Fruit fly (Drosophila melanogaster) whole organism, embryonic: ENCODE results near the gene CG33784.

ENCODE experiments used
- CG1024 ChIP-seq: fragments of 200-800 bp; sonication (Bioruptor generic); IDR thresholded peaks from 2 replicates; pipeline ENCODE4 v1.3.6; 2022; ENCODE audit warnings: missing biosample characterization, missing genetic modification characterization
- CG10274 ChIP-seq: fragments of 200-800 bp; sonication (Bioruptor generic); optimal IDR thresholded peaks from 3 replicates; lab custom pipeline; 2017; ENCODE audit warnings: missing biosample characterization, mild to moderate bottlenecking, missing genetic modification characterization
- CG10321 ChIP-seq: fragments of 200-800 bp; sonication (Bioruptor generic); IDR thresholded peaks from 2 replicates; pipeline ENCODE4 v1.3.6; 2022; ENCODE audit warnings: missing biosample characterization, missing genetic modification characterization
- CG12219 ChIP-seq: fragments of 200-800 bp; sonication (Bioruptor generic); optimal IDR thresholded peaks from 3 replicates; lab custom pipeline; 2018; ENCODE audit warnings: missing biosample characterization, mild to moderate bottlenecking, missing genetic modification characterization
- CG12391 ChIP-seq: fragments of 200-800 bp; sonication (Bioruptor generic); optimal IDR thresholded peaks from 3 replicates; lab custom pipeline; 2018; ENCODE audit warnings: missing biosample characterization, mild to moderate bottlenecking, missing genetic modification characterization, moderate library complexity
- CG14710 ChIP-seq: fragments of 200-800 bp; sonication (Bioruptor generic); optimal IDR thresholded peaks from 3 replicates; lab custom pipeline; 2019; ENCODE audit warnings: missing biosample characterization, mild to moderate bottlenecking, missing genetic modification characterization, moderate library complexity
- CG1529 ChIP-seq: fragments of 200-800 bp; sonication (Bioruptor generic); optimal IDR thresholded peaks from 3 replicates; lab custom pipeline; 2018; ENCODE audit warnings: missing biosample characterization, missing genetic modification characterization
- CG15479 ChIP-seq: fragments of 200-800 bp; sonication (Bioruptor generic); optimal IDR thresholded peaks from 3 replicates; lab custom pipeline; 2019; ENCODE audit warnings: missing biosample characterization, mild to moderate bottlenecking, missing genetic modification characterization, moderate library complexity
- CG16779 ChIP-seq: fragments of 200-800 bp; sonication (Bioruptor generic); IDR thresholded peaks from 2 replicates; pipeline ENCODE4 v1.3.6; 2022; ENCODE audit warnings: missing biosample characterization, missing genetic modification characterization
- CG17361 ChIP-seq: fragments of 200-800 bp; sonication (Bioruptor generic); IDR thresholded peaks from 3 replicates; pipeline ENCODE4 v1.3.6; 2022; ENCODE audit warnings: missing biosample characterization, missing genetic modification characterization
- CG2202 ChIP-seq: fragments of 200-800 bp; sonication (Bioruptor generic); optimal IDR thresholded peaks from 2 replicates; lab custom pipeline; 2018; ENCODE audit warnings: missing biosample characterization, mild to moderate bottlenecking, missing genetic modification characterization
- CG34422 ChIP-seq: fragments of 200-800 bp; sonication (Bioruptor generic); IDR thresholded peaks from 3 replicates; pipeline ENCODE4 v1.3.6; 2022; ENCODE audit warnings: missing biosample characterization, missing genetic modification characterization
- CG3847 ChIP-seq: fragments of 200-800 bp; sonication (Bioruptor generic); IDR thresholded peaks from 2 replicates; pipeline ENCODE4 v1.3.6; 2022; ENCODE audit warnings: missing biosample characterization, missing genetic modification characterization
- CG3995 ChIP-seq: fragments of 200-800 bp; sonication (Bioruptor generic); optimal IDR thresholded peaks from 3 replicates; lab custom pipeline; 2016; ENCODE audit warnings: missing biosample characterization, missing genetic modification characterization
- CG4328 ChIP-seq: fragments of 200-800 bp; sonication (Bioruptor generic); optimal IDR thresholded peaks from 3 replicates; lab custom pipeline; 2017; ENCODE audit warnings: missing biosample characterization, missing genetic modification reagents, missing genetic modification characterization
- CG4404 ChIP-seq: fragments of 200-800 bp; sonication (Bioruptor generic); IDR thresholded peaks from 2 replicates; pipeline ENCODE4 v1.3.6; 2022; ENCODE audit warnings: missing biosample characterization, missing genetic modification characterization
- CG9797 ChIP-seq: fragments of 200-800 bp; sonication (Bioruptor generic); optimal IDR thresholded peaks from 3 replicates; lab custom pipeline; 2018; ENCODE audit warnings: missing biosample characterization, mild to moderate bottlenecking, missing genetic modification characterization
- MBD-R2 ChIP-seq: fragments of 200-800 bp; sonication (Bioruptor generic); IDR thresholded peaks from 2 replicates; pipeline ENCODE4 v1.3.6; 2022; ENCODE audit warnings: missing biosample characterization, missing genetic modification characterization
- Optix ChIP-seq: fragments of 200-800 bp; sonication (Bioruptor generic); IDR thresholded peaks from 3 replicates; pipeline ENCODE4 v1.3.6; 2022; ENCODE audit warnings: missing biosample characterization, missing genetic modification characterization
- Sox100B ChIP-seq: fragments of 200-800 bp; sonication (Bioruptor generic); optimal IDR thresholded peaks from 3 replicates; lab custom pipeline; 2018; ENCODE audit warnings: missing biosample characterization, mild to moderate bottlenecking, missing genetic modification characterization
- Sox102F ChIP-seq: fragments of 200-800 bp; sonication (Bioruptor generic); optimal IDR thresholded peaks from 2 replicates; lab custom pipeline; 2018; ENCODE audit warnings: missing biosample characterization, mild to moderate bottlenecking, missing genetic modification characterization, moderate library complexity
- Sry-β ChIP-seq: fragments of 200-800 bp; sonication (Bioruptor generic); optimal IDR thresholded peaks from 2 replicates; lab custom pipeline; 2018; ENCODE audit warnings: missing biosample characterization, mild to moderate bottlenecking, missing genetic modification characterization, moderate library complexity
- aop ChIP-seq: fragments of 200-800 bp; sonication (Bioruptor generic); IDR thresholded peaks from 2 replicates; pipeline ENCODE4 v1.3.6; 2022; ENCODE audit warnings: missing biosample characterization, missing genetic modification characterization
- caup ChIP-seq: fragments of 200-800 bp; sonication (Bioruptor generic); optimal IDR thresholded peaks from 3 replicates; lab custom pipeline; 2017; ENCODE audit warnings: missing biosample characterization, mild to moderate bottlenecking, missing genetic modification characterization, moderate library complexity; ENCODE audit not compliant: severe bottlenecking
- cwo ChIP-seq: fragments of 200-800 bp; sonication (Bioruptor generic); optimal IDR thresholded peaks from 3 replicates; lab custom pipeline; 2017; ENCODE audit warnings: missing biosample characterization, missing genetic modification characterization, mild to moderate bottlenecking, moderate library complexity, missing genetic modification reagents
- da ChIP-seq: fragments of 200-800 bp; sonication (Bioruptor generic); optimal IDR thresholded peaks from 2 replicates; lab custom pipeline; 2016; ENCODE audit warnings: missing biosample characterization, missing genetic modification characterization
- eve ChIP-seq, 2 experiments: fragments of >200 bp; optimal IDR thresholded peaks; 2 replicates each; lab custom pipeline; 2017; ENCODE audit warnings: missing biosample characterization in 2 of 2, missing genetic modification characterization in 2 of 2
- ewg ChIP-seq: fragments of 200-800 bp; sonication (Bioruptor generic); optimal IDR thresholded peaks from 3 replicates; lab custom pipeline; 2017; ENCODE audit warnings: mild to moderate bottlenecking, missing biosample characterization, missing genetic modification reagents, missing genetic modification characterization
- gem ChIP-seq: fragments of 200-800 bp; sonication (Bioruptor generic); optimal IDR thresholded peaks from 2 replicates; lab custom pipeline; 2019; ENCODE audit warnings: missing biosample characterization, mild to moderate bottlenecking, missing genetic modification characterization, moderate library complexity
- grau ChIP-seq: fragments of 200-800 bp; optimal IDR thresholded peaks from 3 replicates; lab custom pipeline; 2019; ENCODE audit warnings: missing biosample characterization, mild to moderate bottlenecking, missing genetic modification characterization, moderate library complexity
- grn ChIP-seq: fragments of 200-800 bp; sonication (Bioruptor generic); optimal IDR thresholded peaks from 3 replicates; lab custom pipeline; 2017; ENCODE audit warnings: missing biosample characterization, missing genetic modification characterization
- gsb-n ChIP-seq: fragments of 200-800 bp; sonication (Bioruptor generic); optimal IDR thresholded peaks from 3 replicates; lab custom pipeline; 2018; ENCODE audit warnings: missing biosample characterization, mild to moderate bottlenecking, missing genetic modification characterization
- gt ChIP-seq: fragments of 200-800 bp; sonication (Bioruptor generic); IDR thresholded peaks from 2 replicates; pipeline ENCODE4 v1.3.6; 2022; ENCODE audit warnings: missing biosample characterization, missing genetic modification characterization
- hb ChIP-seq: fragments of 200-800 bp; sonication (Bioruptor generic); IDR thresholded peaks from 3 replicates; pipeline ENCODE4 v1.3.6; 2022; ENCODE audit warnings: missing biosample characterization, missing genetic modification characterization; ENCODE audit not compliant: partially characterized antibody
- hth ChIP-seq: fragments of >200 bp; optimal IDR thresholded peaks from 2 replicates; lab custom pipeline; 2017; ENCODE audit warnings: inconsistent platforms
- jing ChIP-seq: fragments of 200-800 bp; sonication (Bioruptor generic); optimal IDR thresholded peaks from 2 replicates; lab custom pipeline; 2018; ENCODE audit warnings: missing biosample characterization, mild to moderate bottlenecking, missing genetic modification characterization
- lbe ChIP-seq: fragments of 200-800 bp; sonication (Bioruptor generic); optimal IDR thresholded peaks from 2 replicates; lab custom pipeline; 2016; ENCODE audit warnings: missing biosample characterization, mild to moderate bottlenecking, missing genetic modification characterization
- peb ChIP-seq: fragments of 200-800 bp; sonication (Bioruptor generic); IDR thresholded peaks from 2 replicates; pipeline ENCODE4 v1.3.6; 2022; ENCODE audit warnings: missing biosample characterization, missing genetic modification characterization
- pho ChIP-seq: fragments of 200-800 bp; sonication (Bioruptor generic); optimal IDR thresholded peaks from 2 replicates; lab custom pipeline; 2016; ENCODE audit warnings: missing biosample characterization, missing genetic modification characterization
- phol ChIP-seq: fragments of 200-800 bp; sonication (Bioruptor generic); optimal IDR thresholded peaks from 3 replicates; lab custom pipeline; 2018; ENCODE audit warnings: missing biosample characterization, mild to moderate bottlenecking, missing genetic modification characterization, moderate library complexity
- prd ChIP-seq, 3 experiments: fragments of >200 bp in 2 of 3; fragments of 200-800 bp in 1 of 3; sonication (Bioruptor generic) in 1 of 3; optimal IDR thresholded peaks in 2 of 3; IDR thresholded peaks in 1 of 3; 2 replicates in 2 of 3; 3 replicates in 1 of 3; pipeline versions ENCODE4 v1.3.6 to Lab custom; 2017 to 2022; ENCODE audit warnings: missing biosample characterization in 1 of 3, missing genetic modification characterization in 1 of 3
- pum ChIP-seq: fragments of 200-800 bp; sonication (Bioruptor generic); optimal IDR thresholded peaks from 2 replicates; lab custom pipeline; 2016; ENCODE audit warnings: missing biosample characterization, missing genetic modification characterization
- sisA ChIP-seq: fragments of 200-800 bp; sonication (Bioruptor generic); IDR thresholded peaks from 2 replicates; pipeline ENCODE4 v1.3.6; 2022; ENCODE audit warnings: missing biosample characterization, missing genetic modification characterization
- slbo ChIP-seq: fragments of 200-800 bp; sonication (Bioruptor generic); IDR thresholded peaks from 2 replicates; pipeline ENCODE4 v1.3.6; 2022; ENCODE audit warnings: missing biosample characterization, missing genetic modification characterization
- slp2 ChIP-seq: fragments of 200-800 bp; sonication (Bioruptor generic); optimal IDR thresholded peaks from 2 replicates; lab custom pipeline; 2016; ENCODE audit warnings: missing biosample characterization, missing genetic modification characterization
- so ChIP-seq: fragments of 200-800 bp; sonication (Bioruptor generic); IDR thresholded peaks from 3 replicates; pipeline ENCODE4 v1.3.6; 2022; ENCODE audit warnings: missing biosample characterization, missing genetic modification characterization
- sob ChIP-seq: fragments of 200-800 bp; sonication (Bioruptor generic); IDR thresholded peaks from 2 replicates; pipeline ENCODE4 v1.3.6; 2022; ENCODE audit warnings: missing biosample characterization, missing genetic modification characterization
- sr ChIP-seq: fragments of 200-800 bp; sonication (Bioruptor generic); IDR thresholded peaks from 3 replicates; pipeline ENCODE4 v1.3.6; 2022; ENCODE audit warnings: missing biosample characterization, missing genetic modification characterization
- wdn ChIP-seq: fragments of 200-800 bp; sonication (Bioruptor generic); IDR thresholded peaks from 2 replicates; pipeline ENCODE4 v1.3.6; 2022; ENCODE audit warnings: missing biosample characterization, missing genetic modification characterization
- yki ChIP-seq: fragments of >200 bp; optimal IDR thresholded peaks from 3 replicates; lab custom pipeline; 2018
- z ChIP-seq: fragments of 200-800 bp; sonication (Bioruptor generic); IDR thresholded peaks from 3 replicates; pipeline ENCODE4 v1.3.6; 2022; ENCODE audit warnings: missing biosample characterization, missing genetic modification characterization

Gene CG33784

dm6 chr3R:10086222-10086621 lies 18.5 kb downstream of the CG33784 start (continued):
- TF ChIP-seq grn (GFP tag; lab: Kevin White, UChicago) (no peak), sr (GFP tag; lab: Robert Waterston, UW) (peak; percentile 76; the same call in 2 of the 3 replicates), pum (GFP tag; lab: Kevin White, UChicago) (no peak), da (GFP tag; lab: Kevin White, UChicago) (no peak), CG12391 (tag; lab: Kevin White, UChicago) (no peak), wdn (GFP tag; lab: Robert Waterston, UW) (no peak)
- TF ChIP-seq, all 482 proteins: peak for 4

DNA sequence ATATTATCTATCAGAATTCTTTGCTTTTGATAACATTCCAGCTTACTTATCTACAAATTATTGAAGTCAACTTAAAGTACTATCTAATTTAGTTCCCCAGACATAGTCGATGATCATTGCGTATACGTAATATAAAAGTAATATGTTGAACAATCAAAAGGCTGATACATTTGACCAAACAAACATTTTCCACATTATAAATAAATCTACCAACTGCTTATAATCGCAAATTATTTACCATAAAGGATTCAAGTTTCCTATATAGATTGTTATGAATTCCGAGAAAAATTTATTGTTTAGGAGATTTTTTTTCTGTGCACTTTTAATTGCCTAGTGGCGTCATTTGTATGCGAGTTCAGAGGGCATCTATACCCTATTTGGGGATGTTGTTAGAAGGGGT lies 19.0 kb downstream of the CG33784 start:
- TF ChIP-seq ewg (GFP tag; lab: Kevin White, UChicago) = no peak
- peak; percentile 40 for TF ChIP-seq Sox102F (GFP tag; lab: Kevin White, UChicago)
- TF ChIP-seq CG3995 (GFP tag; lab: Kevin White, UChicago) = no peak
- TF ChIP-seq CG34422 (GFP tag; lab: Robert Waterston, UW) = no peak
- no peak for TF ChIP-seq MBD-R2 (GFP tag; lab: Robert Waterston, UW)
- no peak for TF ChIP-seq peb
- TF ChIP-seq yki (lab: Kevin White, UChicago) = no peak
- TF ChIP-seq slbo (GFP tag; lab: Robert Waterston, UW) = no peak
- no peak for TF ChIP-seq lbe (GFP tag; lab: Kevin White, UChicago)
- peak; percentile 11 for TF ChIP-seq phol
- TF ChIP-seq CG10321 (GFP tag; lab: Robert Waterston, UW) = no peak
- TF ChIP-seq CG1024 (GFP tag; lab: Robert Waterston, UW) = no peak
- no peak for TF ChIP-seq CG3847 (GFP tag; lab: Robert Waterston, UW)
- no peak for TF ChIP-seq CG1529 (GFP tag; lab: Kevin White, UChicago)
- TF ChIP-seq CG15479 = no peak
- TF ChIP-seq slp2 (GFP tag; lab: Kevin White, UChicago) = no peak
- TF ChIP-seq aop (GFP tag; lab: Robert Waterston, UW) = no peak
- TF ChIP-seq CG2202 (tag; lab: Kevin White, UChicago) = no peak
- TF ChIP-seq sisA (GFP tag; lab: Robert Waterston, UW) = no peak
- peak; percentile 11 for TF ChIP-seq Sox100B (GFP tag; lab: Kevin White, UChicago)
- TF ChIP-seq CG17361 (GFP tag; lab: Robert Waterston, UW) = peak; percentile 49; the same call in 2 of the 3 replicates
- no peak for TF ChIP-seq cwo
- TF ChIP-seq CG4328 (GFP tag; lab: Kevin White, UChicago) = no peak
- TF ChIP-seq CG4404 = no peak
- TF ChIP-seq hb (GFP tag; lab: Robert Waterston, UW) = no peak
- no peak for TF ChIP-seq gsb-n (tag; lab: Kevin White, UChicago)
- no peak for TF ChIP-seq prd (optimal IDR thresholded peaks at IDR 0.05; lab: Kevin White, UChicago)
- no peak for TF ChIP-seq prd (GFP tag; IDR thresholded peaks at IDR 0.05; lab: Robert Waterston, UW)
- TF ChIP-seq gt (GFP tag; lab: Robert Waterston, UW) = no peak
- TF ChIP-seq CG16779 (GFP tag; lab: Robert Waterston, UW) = no peak
- no peak for TF ChIP-seq Sry-β (GFP tag; lab: Kevin White, UChicago)
- TF ChIP-seq Optix (GFP tag; lab: Robert Waterston, UW) = no peak
- no peak for TF ChIP-seq CG10274 (GFP tag; lab: Kevin White, UChicago)
- no peak for TF ChIP-seq grau
- TF ChIP-seq z (GFP tag; lab: Robert Waterston, UW) = no peak
- no peak for TF ChIP-seq jing (GFP tag; lab: Kevin White, UChicago)
- no peak for TF ChIP-seq CG12219 (GFP tag; lab: Kevin White, UChicago)
- TF ChIP-seq so (GFP tag; lab: Robert Waterston, UW) = no peak
- TF ChIP-seq gem = peak; percentile 31
- TF ChIP-seq hth (lab: Kevin White, UChicago) = no peak
- TF ChIP-seq pho = no peak
- TF ChIP-seq CG9797 (GFP tag; lab: Kevin White, UChicago) = no peak
- no peak for TF ChIP-seq sob (GFP tag; lab: Robert Waterston, UW)
- TF ChIP-seq caup = no peak
- TF ChIP-seq eve (GFP tag; optimal IDR thresholded peaks at IDR 0.05; lab: Kevin White, UChicago) = peak in 1 of 2 experiments; percentile 28
- no peak for TF ChIP-seq CG14710 (tag; lab: Kevin White, UChicago)
